Fruit fly (Drosophila melanogaster): ENCODE results near the gene EMC4.

DNA sequence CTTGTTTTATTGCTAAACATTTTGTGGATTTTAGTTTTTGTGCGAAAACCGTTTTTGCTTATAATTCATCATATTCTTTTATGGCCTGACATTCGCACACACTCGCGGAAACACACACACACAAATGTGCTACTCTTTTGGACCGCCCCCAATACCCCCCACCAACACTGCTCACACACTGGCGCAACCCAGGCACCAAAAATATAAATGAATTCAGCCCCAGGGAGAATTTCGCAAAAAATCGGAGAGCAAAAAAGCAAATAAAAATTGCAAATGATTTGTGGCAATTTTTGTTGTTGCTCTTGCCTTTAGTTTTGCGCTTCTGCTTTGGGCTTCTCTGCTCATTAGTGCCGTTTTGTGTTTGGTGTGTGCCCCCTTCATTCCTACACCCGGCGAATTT, 44.8 kb downstream of the EMC4 start:
- TF ChIP-seq usp (GFP tag; optimal IDR thresholded peaks at IDR 0.05), result no peak
- no peak for TF ChIP-seq psq (optimal IDR thresholded peaks at IDR 0.05)
- no peak for TF ChIP-seq EcR (GFP tag; optimal IDR thresholded peaks at IDR 0.05)
